Fruit fly (Drosophila melanogaster) whole organism, embryonic: Measurements from ENCODE around the gene Src64B.

ENCODE experiments used
- Aef1 ChIP-seq: fragments of 200-800 bp; sonication (Bioruptor generic); IDR thresholded peaks from 3 replicates; pipeline ENCODE4 v1.3.6; 2022; ENCODE audit warnings: missing biosample characterization, missing genetic modification characterization
- Asciz ChIP-seq: fragments of 200-800 bp; sonication (Bioruptor generic); optimal IDR thresholded peaks from 2 replicates; lab custom pipeline; 2017; ENCODE audit warnings: missing biosample characterization, mild to moderate bottlenecking, missing genetic modification characterization, missing genetic modification reagents
- CG10431 ChIP-seq: fragments of 200-800 bp; sonication (Bioruptor generic); optimal IDR thresholded peaks from 3 replicates; lab custom pipeline; 2018; ENCODE audit warnings: missing biosample characterization, mild to moderate bottlenecking, missing genetic modification characterization
- CG10654 ChIP-seq: fragments of 200-800 bp; sonication (Bioruptor generic); optimal IDR thresholded peaks from 2 replicates; lab custom pipeline; 2016; ENCODE audit warnings: missing biosample characterization, missing genetic modification characterization
- CG10979 ChIP-seq: fragments of 200-800 bp; sonication (Bioruptor generic); optimal IDR thresholded peaks from 2 replicates; lab custom pipeline; 2018; ENCODE audit warnings: missing biosample characterization, mild to moderate bottlenecking, missing genetic modification characterization, moderate library complexity
- CG11560 ChIP-seq: fragments of 200-800 bp; sonication (Bioruptor generic); IDR thresholded peaks from 3 replicates; pipeline ENCODE4 v1.3.6; 2022; ENCODE audit warnings: missing biosample characterization, missing genetic modification characterization
- CG14710 ChIP-seq: fragments of 200-800 bp; sonication (Bioruptor generic); optimal IDR thresholded peaks from 3 replicates; lab custom pipeline; 2019; ENCODE audit warnings: missing biosample characterization, mild to moderate bottlenecking, missing genetic modification characterization, moderate library complexity
- CG1603 ChIP-seq: fragments of 200-800 bp; sonication (Bioruptor generic); optimal IDR thresholded peaks from 2 replicates; lab custom pipeline; 2019; ENCODE audit warnings: missing biosample characterization, mild to moderate bottlenecking, missing genetic modification characterization, moderate library complexity
- CG16779 ChIP-seq: fragments of 200-800 bp; sonication (Bioruptor generic); IDR thresholded peaks from 2 replicates; pipeline ENCODE4 v1.3.6; 2022; ENCODE audit warnings: missing biosample characterization, missing genetic modification characterization
- CG17385 ChIP-seq: fragments of 200-800 bp; sonication (Bioruptor generic); optimal IDR thresholded peaks from 3 replicates; lab custom pipeline; 2018; ENCODE audit warnings: missing biosample characterization, mild to moderate bottlenecking, missing genetic modification characterization
- CG17912 ChIP-seq: fragments of 200-800 bp; sonication (Bioruptor generic); optimal IDR thresholded peaks from 2 replicates; lab custom pipeline; 2018; ENCODE audit warnings: missing biosample characterization, mild to moderate bottlenecking, missing genetic modification characterization
- CG32767 ChIP-seq: fragments of 200-800 bp; sonication (Bioruptor generic); IDR thresholded peaks from 2 replicates; pipeline ENCODE4 v1.3.6; 2022; ENCODE audit warnings: missing biosample characterization, missing genetic modification characterization
- CG34224 ChIP-seq: fragments of 200-800 bp; sonication (Bioruptor generic); IDR thresholded peaks from 3 replicates; pipeline ENCODE4 v1.3.6; 2022; ENCODE audit warnings: missing biosample characterization, missing genetic modification characterization; ENCODE audit not compliant: partially characterized antibody
- CG42726 ChIP-seq: fragments of 200-800 bp; sonication (Bioruptor generic); IDR thresholded peaks from 2 replicates; pipeline ENCODE4 v1.3.6; 2022; ENCODE audit warnings: missing biosample characterization, missing genetic modification characterization; ENCODE audit not compliant: partially characterized antibody
- CG43689 ChIP-seq: fragments of 200-800 bp; sonication (Bioruptor generic); IDR thresholded peaks from 2 replicates; pipeline ENCODE4 v1.3.6; 2022; ENCODE audit warnings: missing biosample characterization, missing genetic modification characterization
- CG4730 ChIP-seq: fragments of 200-800 bp; sonication (Bioruptor generic); IDR thresholded peaks from 2 replicates; pipeline ENCODE4 v1.3.6; 2022; ENCODE audit warnings: missing biosample characterization, missing genetic modification characterization
- CG5953 ChIP-seq: fragments of 200-800 bp; sonication (Bioruptor generic); IDR thresholded peaks from 2 replicates; pipeline ENCODE4 v1.3.6; 2022; ENCODE audit warnings: missing biosample characterization, missing genetic modification characterization
- CG6175 ChIP-seq: fragments of 200-800 bp; sonication (Bioruptor generic); IDR thresholded peaks from 3 replicates; pipeline ENCODE4 v1.3.6; 2022; ENCODE audit warnings: missing biosample characterization, missing genetic modification characterization
- CG6254 ChIP-seq: fragments of 200-800 bp; sonication (Bioruptor generic); optimal IDR thresholded peaks from 3 replicates; lab custom pipeline; 2017; ENCODE audit warnings: mild to moderate bottlenecking, missing biosample characterization, missing genetic modification reagents, missing genetic modification characterization
- CG6854 ChIP-seq: fragments of 200-800 bp; sonication (Bioruptor generic); optimal IDR thresholded peaks from 3 replicates; lab custom pipeline; 2017; ENCODE audit warnings: missing biosample characterization, mild to moderate bottlenecking, missing genetic modification characterization
- CG7786 ChIP-seq: fragments of 200-800 bp; sonication (Bioruptor generic); optimal IDR thresholded peaks from 2 replicates; lab custom pipeline; 2016; ENCODE audit warnings: missing biosample characterization, missing genetic modification characterization
- CG8359 ChIP-seq: fragments of 200-800 bp; sonication (Bioruptor generic); optimal IDR thresholded peaks from 2 replicates; lab custom pipeline; 2017; ENCODE audit warnings: missing biosample characterization, mild to moderate bottlenecking, missing genetic modification characterization, borderline replicate concordance
- Camta ChIP-seq: fragments of 200-800 bp; sonication (Bioruptor generic); optimal IDR thresholded peaks from 2 replicates; lab custom pipeline; 2016; ENCODE audit warnings: missing biosample characterization, missing genetic modification characterization
- D19B ChIP-seq: fragments of 200-800 bp; sonication (Bioruptor generic); optimal IDR thresholded peaks from 2 replicates; lab custom pipeline; 2017; ENCODE audit warnings: missing biosample characterization, mild to moderate bottlenecking, missing genetic modification characterization
- Dbx ChIP-seq: fragments of 200-800 bp; sonication (Bioruptor generic); IDR thresholded peaks from 3 replicates; pipeline ENCODE4 v1.3.6; 2022; ENCODE audit warnings: missing biosample characterization, missing genetic modification characterization
- Elba2 ChIP-seq: fragments of 200-800 bp; sonication (Bioruptor generic); optimal IDR thresholded peaks from 3 replicates; lab custom pipeline; 2016; ENCODE audit warnings: missing biosample characterization, missing genetic modification characterization
- HmgD ChIP-seq: fragments of 200-800 bp; sonication (Bioruptor generic); optimal IDR thresholded peaks from 3 replicates; lab custom pipeline; 2016; ENCODE audit warnings: missing biosample characterization, missing genetic modification characterization
- Hmr ChIP-seq: fragments of 200-800 bp; sonication (Bioruptor generic); optimal IDR thresholded peaks from 3 replicates; lab custom pipeline; 2017; ENCODE audit warnings: mild to moderate bottlenecking, missing biosample characterization, missing genetic modification reagents, missing genetic modification characterization
- Meics ChIP-seq: fragments of 200-800 bp; sonication (Bioruptor generic); optimal IDR thresholded peaks from 2 replicates; lab custom pipeline; 2017; ENCODE audit warnings: missing biosample characterization, mild to moderate bottlenecking, missing genetic modification characterization
- Pdp1 ChIP-seq, 2 experiments: fragments of 200-800 bp; sonication (Bioruptor generic); optimal IDR thresholded peaks; 3 replicates each; lab custom pipeline; 2016; ENCODE audit warnings: missing biosample characterization in 2 of 2, missing genetic modification characterization in 2 of 2, mild to moderate bottlenecking in 1 of 2, moderate library complexity in 1 of 2
- ash1 ChIP-seq: fragments of 200-800 bp; sonication (Bioruptor generic); optimal IDR thresholded peaks from 2 replicates; lab custom pipeline; 2018; ENCODE audit warnings: missing biosample characterization, mild to moderate bottlenecking, missing genetic modification characterization
- cato ChIP-seq: fragments of 200-800 bp; sonication (Bioruptor generic); optimal IDR thresholded peaks from 2 replicates; lab custom pipeline; 2016; ENCODE audit warnings: missing biosample characterization, missing genetic modification characterization, borderline replicate concordance
- cg ChIP-seq: fragments of 200-800 bp; sonication (Bioruptor generic); optimal IDR thresholded peaks from 3 replicates; lab custom pipeline; 2019; ENCODE audit warnings: missing biosample characterization, mild to moderate bottlenecking, missing genetic modification characterization, moderate library complexity
- ci ChIP-seq: fragments of 200-800 bp; sonication (Bioruptor generic); IDR thresholded peaks from 3 replicates; pipeline ENCODE4 v1.3.6; 2022; ENCODE audit warnings: missing biosample characterization, missing genetic modification characterization
- corto ChIP-seq: fragments of 200-800 bp; sonication (Bioruptor generic); optimal IDR thresholded peaks from 2 replicates; lab custom pipeline; 2016; ENCODE audit warnings: missing biosample characterization, mild to moderate bottlenecking, missing genetic modification characterization, moderate library complexity
- fu2 ChIP-seq: fragments of 200-800 bp; sonication (Bioruptor generic); optimal IDR thresholded peaks from 2 replicates; lab custom pipeline; 2016; ENCODE audit warnings: missing biosample characterization, missing genetic modification characterization
- kah ChIP-seq: fragments of 200-800 bp; sonication (Bioruptor generic); optimal IDR thresholded peaks from 2 replicates; lab custom pipeline; 2018; ENCODE audit warnings: missing biosample characterization, mild to moderate bottlenecking, missing genetic modification characterization
- lov ChIP-seq, 2 experiments: fragments of 200-800 bp in 1 of 2; fragments of >200 bp in 1 of 2; sonication (Bioruptor generic) in 1 of 2; IDR thresholded peaks in 1 of 2; optimal IDR thresholded peaks in 1 of 2; 2 replicates in 1 of 2; 3 replicates in 1 of 2; pipeline versions ENCODE4 v1.3.6 to Lab custom; 2017 to 2022; ENCODE audit warnings: missing biosample characterization in 1 of 2, missing genetic modification characterization in 1 of 2
- nmo ChIP-seq: fragments of 200-800 bp; sonication (Bioruptor generic); optimal IDR thresholded peaks from 2 replicates; lab custom pipeline; 2018; ENCODE audit warnings: missing biosample characterization, mild to moderate bottlenecking, missing genetic modification characterization, moderate library complexity
- pita ChIP-seq: fragments of 200-800 bp; sonication (Bioruptor generic); optimal IDR thresholded peaks from 2 replicates; lab custom pipeline; 2017; ENCODE audit warnings: missing biosample characterization, mild to moderate bottlenecking, missing genetic modification characterization
- rib ChIP-seq: fragments of 200-800 bp; sonication (Bioruptor generic); IDR thresholded peaks from 2 replicates; pipeline ENCODE4 v1.3.6; 2022; ENCODE audit warnings: missing biosample characterization, missing genetic modification characterization
- ro ChIP-seq: fragments of 200-800 bp; sonication (Bioruptor generic); IDR thresholded peaks from 2 replicates; pipeline ENCODE4 v1.3.6; 2022; ENCODE audit warnings: missing biosample characterization, missing genetic modification characterization
- slbo ChIP-seq: fragments of 200-800 bp; sonication (Bioruptor generic); IDR thresholded peaks from 2 replicates; pipeline ENCODE4 v1.3.6; 2022; ENCODE audit warnings: missing biosample characterization, missing genetic modification characterization
- tin ChIP-seq: fragments of 200-800 bp; sonication (Bioruptor generic); optimal IDR thresholded peaks from 3 replicates; lab custom pipeline; 2016; ENCODE audit warnings: missing biosample characterization, missing genetic modification characterization
- ttk ChIP-seq: fragments of 200-800 bp; sonication (Bioruptor generic); IDR thresholded peaks from 2 replicates; pipeline ENCODE4 v2.1.2; 2022; ENCODE audit warnings: missing biosample characterization, missing genetic modification characterization
- twi ChIP-seq: fragments of 200-800 bp; optimal IDR thresholded peaks from 2 replicates; lab custom pipeline; 2019; ENCODE audit warnings: missing biosample characterization, mild to moderate bottlenecking, missing genetic modification characterization, moderate library complexity
- zfh1 ChIP-seq: fragments of 200-800 bp; sonication (Bioruptor generic); IDR thresholded peaks from 3 replicates; pipeline ENCODE4 v1.3.6; 2022; ENCODE audit warnings: missing biosample characterization, missing genetic modification characterization

The Src64B gene

dm6 chr3L:4625387-4626386 is at the start of gene Src64B (continued):
- TF ChIP-seq CG6254 (GFP tag; lab: Kevin White, UChicago) (peak; percentile 14), CG8359 (GFP tag; lab: Kevin White, UChicago) (peak; percentile 88), ash1 (GFP tag; lab: Kevin White, UChicago) (peak; percentile 52), cg (GFP tag; lab: Kevin White, UChicago) (peak; percentile 93), cato (GFP tag; lab: Kevin White, UChicago) (no peak), Aef1 (GFP tag; lab: Robert Waterston, UW) (no peak), CG1603 (peak; percentile 38), zfh1 (0 out of 3 replicates have a peak, but pooled peaks have one; percentile 42), Pdp1 (GFP tag; optimal IDR thresholded peaks at IDR 0.05; lab: Kevin White, UChicago) (no peak), ci (peak; percentile 55; the same call in 2 of the 3 replicates), CG17912 (GFP tag; lab: Kevin White, UChicago) (peak; percentile 38), CG5953 (no peak), CG10654 (no peak), CG7786 (no peak), Asciz (GFP tag; lab: Kevin White, UChicago) (no peak), twi (tag; lab: Kevin White, UChicago) (no peak), CG10979 (peak; percentile 16), tin (GFP tag; lab: Kevin White, UChicago) (no peak), HmgD (GFP tag; lab: Kevin White, UChicago) (no peak), CG32767 (GFP tag; lab: Robert Waterston, UW) (peak; percentile 56), nmo (GFP tag; lab: Kevin White, UChicago) (peak; percentile 14), CG4730 (GFP tag; lab: Robert Waterston, UW) (no peak), CG43689 (GFP tag; lab: Robert Waterston, UW) (no peak), corto (no peak), CG17385 (GFP tag; lab: Kevin White, UChicago) (peak; percentile 73), Hmr (GFP tag; lab: Kevin White, UChicago) (peak; percentile 38), ro (GFP tag; lab: Robert Waterston, UW) (no peak), Dbx (GFP tag; lab: Robert Waterston, UW) (no peak), CG16779 (GFP tag; lab: Robert Waterston, UW) (0 out of 2 replicates have a peak, but pooled peaks have one; percentile 32), Meics (GFP tag; lab: Kevin White, UChicago) (peak; percentile 14), Camta (GFP tag; lab: Kevin White, UChicago) (no peak), CG6854 (GFP tag; lab: Kevin White, UChicago) (no peak), D19B (GFP tag; lab: Kevin White, UChicago) (no peak), CG34224 (GFP tag; lab: Robert Waterston, UW) (0 out of 3 replicates have a peak, but pooled peaks have one; percentile 29), fu2 (GFP tag; lab: Kevin White, UChicago) (no peak), CG10431 (peak; percentile 59), ttk (GFP tag; lab: Robert Waterston, UW) (no peak), kah (peak; percentile 42), CG11560 (peak; percentile 87; the same call in 2 of the 3 replicates), CG6175 (no peak), Elba2 (no peak), lov (optimal IDR thresholded peaks at IDR 0.05; lab: Kevin White, UChicago) (no peak), lov (GFP tag; IDR thresholded peaks at IDR 0.05; lab: Robert Waterston, UW) (no peak), slbo (GFP tag; lab: Robert Waterston, UW) (peak; percentile 42), CG14710 (peak; percentile 34), rib (peak; percentile 42; the same call in 1 of the 2 replicates), CG42726 (GFP tag; lab: Robert Waterston, UW) (peak; percentile 80), pita (peak; percentile 41)
